Worm (Caenorhabditis elegans) whole organism, L4 larva: ENCODE data around the gene C02F5.13.
A peak's percentile ranks its signal among the peaks of the same experiment; 100 is the strongest.

Experiments
- D1046.2 ChIP-seq: fragments of 200-800 bp; sonication (Bioruptor generic); IDR thresholded peaks from 2 replicates; pipeline ENCODE4 v1.3.6; 2022; ENCODE audit warnings: missing genetic modification characterization, missing compliant biosample characterization
- Y105C5A.15 ChIP-seq: fragments of 200-800 bp; sonication (Bioruptor generic); IDR thresholded peaks from 2 replicates; pipeline ENCODE4 v1.3.6; 2022; ENCODE audit warnings: missing genetic modification characterization, missing compliant biosample characterization
- Y75B8A.6 ChIP-seq: fragments of 200-800 bp; sonication (Bioruptor generic); IDR thresholded peaks from 2 replicates; pipeline ENCODE4 v1.3.6; 2022; ENCODE audit warnings: missing genetic modification reagents, missing genetic modification characterization, missing compliant biosample characterization
- aly-2 ChIP-seq: sonication (generic microtip); optimal IDR thresholded peaks from 2 replicates; lab custom pipeline; 2018; ENCODE audit warnings: missing biosample characterization, missing genetic modification characterization
- ceh-28 ChIP-seq: fragments of 150-350 bp; optimal IDR thresholded peaks from 2 replicates; lab custom pipeline; 2014; ENCODE audit warnings: missing biosample characterization, missing genetic modification reagents, missing genetic modification characterization
- ceh-44 ChIP-seq: fragments of 200-800 bp; sonication (Bioruptor generic); IDR thresholded peaks from 2 replicates; pipeline ENCODE4 v1.3.6; 2022; ENCODE audit warnings: missing genetic modification reagents, missing genetic modification characterization, missing compliant biosample characterization
- daf-12 ChIP-seq: fragments of 150-350 bp; optimal IDR thresholded peaks from 2 replicates; lab custom pipeline; 2014; ENCODE audit warnings: missing biosample characterization, missing genetic modification reagents, missing genetic modification characterization
- daf-19 ChIP-seq: fragments of 200-800 bp; sonication (Bioruptor generic); conservative IDR thresholded peaks from 2 replicates; pipeline ENCODE4 v1.3.6; 2022; ENCODE audit warnings: missing genetic modification characterization, missing compliant biosample characterization
- daf-8 ChIP-seq: fragments of 200-800 bp; sonication (Bioruptor generic); IDR thresholded peaks from 2 replicates; pipeline ENCODE4 v1.3.6; 2022; ENCODE audit warnings: missing genetic modification characterization, missing compliant biosample characterization
- dmd-9 ChIP-seq: fragments of 200-800 bp; sonication (Bioruptor generic); IDR thresholded peaks from 2 replicates; pipeline ENCODE4 v1.3.6; 2022; ENCODE audit warnings: missing genetic modification reagents, missing genetic modification characterization, missing compliant biosample characterization
- duxl-1 ChIP-seq: sonication (generic microtip); optimal IDR thresholded peaks from 2 replicates; lab custom pipeline; 2016; ENCODE audit warnings: mild to moderate bottlenecking, missing genetic modification characterization, moderate library complexity, missing compliant biosample characterization; ENCODE audit not compliant: poor library complexity
- egl-27 ChIP-seq: sonication (generic microtip); optimal IDR thresholded peaks from 3 replicates; lab custom pipeline; 2017; ENCODE audit warnings: missing biosample characterization, missing genetic modification reagents, missing genetic modification characterization
- egl-43 ChIP-seq: fragments of 200-800 bp; sonication (Bioruptor generic); IDR thresholded peaks from 2 replicates; pipeline ENCODE4 v1.3.6; 2022; ENCODE audit warnings: missing genetic modification reagents, missing genetic modification characterization, missing compliant biosample characterization
- hlh-30 ChIP-seq: sonication (generic microtip); optimal IDR thresholded peaks from 2 replicates; lab custom pipeline; 2017; ENCODE audit warnings: antibody characterized with exemption, mild to moderate bottlenecking, missing genetic modification characterization, missing compliant biosample characterization; ENCODE audit not compliant: insufficient read depth
- lin-15B ChIP-seq: fragments of 150-350 bp; sonication (generic microtip); optimal IDR thresholded peaks from 3 replicates; lab custom pipeline; 2014; ENCODE audit warnings: missing biosample characterization, missing genetic modification characterization
- lin-29 ChIP-seq: fragments of 200-800 bp; sonication (Bioruptor generic); IDR thresholded peaks from 2 replicates; pipeline ENCODE4 v1.3.6; 2022; ENCODE audit warnings: missing genetic modification reagents, missing genetic modification characterization, missing compliant biosample characterization
- lin-38 ChIP-seq: fragments of 200-800 bp; sonication (Bioruptor generic); IDR thresholded peaks from 2 replicates; pipeline ENCODE4 v1.3.6; 2022; ENCODE audit warnings: missing genetic modification reagents, missing genetic modification characterization, missing compliant biosample characterization
- lir-3 ChIP-seq: sonication (generic microtip); optimal IDR thresholded peaks from 2 replicates; lab custom pipeline; 2016; ENCODE audit warnings: mild to moderate bottlenecking, missing genetic modification characterization, missing compliant biosample characterization
- madf-9 ChIP-seq: fragments of 200-800 bp; sonication (Bioruptor generic); conservative IDR thresholded peaks from 2 replicates; pipeline ENCODE4 v1.3.6; 2022; ENCODE audit warnings: missing genetic modification reagents, missing genetic modification characterization, missing compliant biosample characterization
- mdl-1 ChIP-seq, 2 experiments: fragments of 150-350 bp in 1 of 2; sonication (generic microtip) in 1 of 2; optimal IDR thresholded peaks; 2 replicates each; lab custom pipeline; 2014 to 2017; ENCODE audit warnings: missing biosample characterization in 2 of 2, missing genetic modification characterization in 2 of 2
- mdt-29 ChIP-seq: fragments of 200-800 bp; sonication (Bioruptor generic); IDR thresholded peaks from 2 replicates; pipeline ENCODE4 v1.3.6; 2022; ENCODE audit warnings: missing genetic modification reagents, missing genetic modification characterization, missing compliant biosample characterization
- mep-1 ChIP-seq: fragments of 150-350 bp; sonication (generic microtip); optimal IDR thresholded peaks from 3 replicates; lab custom pipeline; 2014; ENCODE audit warnings: missing biosample characterization, missing genetic modification characterization
- mes-2 ChIP-seq: sonication (generic microtip); optimal IDR thresholded peaks from 2 replicates; lab custom pipeline; 2016; ENCODE audit warnings: missing genotype, mild to moderate bottlenecking, missing genetic modification characterization, missing compliant biosample characterization; ENCODE audit not compliant: poor library complexity, severe bottlenecking
- nhr-10 ChIP-seq: fragments of 150-350 bp; optimal IDR thresholded peaks from 2 replicates; lab custom pipeline; 2014; ENCODE audit warnings: missing biosample characterization, missing genetic modification characterization
- nhr-111 ChIP-seq: fragments of 200-800 bp; sonication (Bioruptor generic); optimal IDR thresholded peaks from 2 replicates; lab custom pipeline; 2018; ENCODE audit warnings: mild to moderate bottlenecking, missing genetic modification characterization, missing compliant biosample characterization
- nhr-28 ChIP-seq: fragments of 150-350 bp; optimal IDR thresholded peaks from 2 replicates; lab custom pipeline; 2014; ENCODE audit warnings: missing biosample characterization, missing genetic modification characterization
- php-3 ChIP-seq: fragments of 200-800 bp; sonication (Bioruptor generic); IDR thresholded peaks from 2 replicates; pipeline ENCODE4 v1.3.6; 2022; ENCODE audit warnings: missing genetic modification reagents, missing genetic modification characterization, missing compliant biosample characterization
- pqm-1 ChIP-seq: sonication (generic microtip); optimal IDR thresholded peaks from 2 replicates; lab custom pipeline; 2017; ENCODE audit warnings: missing biosample characterization, missing genetic modification characterization
- saeg-2 ChIP-seq: fragments of 200-800 bp; sonication (Bioruptor generic); IDR thresholded peaks from 2 replicates; pipeline ENCODE4 v1.3.6; 2022; ENCODE audit warnings: missing genetic modification reagents, missing genetic modification characterization, missing compliant biosample characterization
- sdz-12 ChIP-seq: fragments of 200-800 bp; sonication (Bioruptor generic); optimal IDR thresholded peaks from 2 replicates; lab custom pipeline; 2018; ENCODE audit warnings: mild to moderate bottlenecking, missing genetic modification characterization, missing compliant biosample characterization
- set-16 ChIP-seq: fragments of 200-800 bp; sonication (Bioruptor generic); IDR thresholded peaks from 2 replicates; pipeline ENCODE4 v1.3.6; 2022; ENCODE audit warnings: missing genetic modification reagents, missing genetic modification characterization, missing compliant biosample characterization
- tra-1 ChIP-seq: fragments of 200-800 bp; sonication (Bioruptor generic); IDR thresholded peaks from 2 replicates; pipeline ENCODE4 v1.3.6; 2022; ENCODE audit warnings: missing genetic modification reagents, missing genetic modification characterization, missing compliant biosample characterization
- unc-39 ChIP-seq: sonication (generic microtip); optimal IDR thresholded peaks from 2 replicates; lab custom pipeline; 2017; ENCODE audit warnings: missing biosample characterization, missing genetic modification characterization
- unc-62 ChIP-seq, 3 experiments: fragments of 150-350 bp in 1 of 3; sonication (generic microtip); optimal IDR thresholded peaks in 2 of 3; peaks in 1 of 3; 1 replicate in 1 of 3; 2 replicates in 2 of 3; lab custom pipeline; 2014 to 2017; ENCODE audit warnings: missing biosample characterization in 3 of 3, missing genetic modification characterization in 3 of 3, missing genetic modification reagents in 3 of 3, missing genotype in 1 of 3
- zag-1 ChIP-seq: fragments of 150-350 bp; optimal IDR thresholded peaks from 2 replicates; lab custom pipeline; 2014; ENCODE audit warnings: missing biosample characterization, missing genetic modification characterization
- zfp-3 ChIP-seq: fragments of 200-800 bp; sonication (Bioruptor generic); conservative IDR thresholded peaks from 2 replicates; pipeline ENCODE4 v1.3.6; 2022; ENCODE audit warnings: missing genetic modification reagents, missing genetic modification characterization, missing compliant biosample characterization
- zip-11 ChIP-seq: fragments of 200-800 bp; sonication (Bioruptor generic); IDR thresholded peaks from 2 replicates; pipeline ENCODE4 v1.3.6; 2022; ENCODE audit warnings: missing genetic modification characterization, missing compliant biosample characterization

The C02F5.13 gene

ce11 chrIII:8254938-8255337 is 7.8 kb downstream of the C02F5.13 start, which contains the start of gene F09G8.5:
Gene F09G8.5, plus strand, starts transcription at chrIII:8254975.
- TF ChIP-seq mdt-29 (GFP tag; lab: Robert Waterston, UW) (no peak), Y75B8A.6 (GFP tag; lab: Robert Waterston, UW) (no peak), php-3 (GFP tag; lab: Robert Waterston, UW) (no peak), lin-29 (GFP tag; lab: Robert Waterston, UW) (no peak), pqm-1 (no peak), ceh-28 (tag; lab: Kevin White, UChicago) (no peak), Y105C5A.15 (GFP tag; lab: Robert Waterston, UW) (no peak), dmd-9 (GFP tag; lab: Robert Waterston, UW) (no peak), lir-3 (tag; lab: Kevin White, UChicago) (no peak), ceh-44 (GFP tag; lab: Robert Waterston, UW) (no peak), nhr-10 (tag; lab: Kevin White, UChicago) (no peak), hlh-30 (tag; lab: Kevin White, UChicago) (no peak)

DNA sequence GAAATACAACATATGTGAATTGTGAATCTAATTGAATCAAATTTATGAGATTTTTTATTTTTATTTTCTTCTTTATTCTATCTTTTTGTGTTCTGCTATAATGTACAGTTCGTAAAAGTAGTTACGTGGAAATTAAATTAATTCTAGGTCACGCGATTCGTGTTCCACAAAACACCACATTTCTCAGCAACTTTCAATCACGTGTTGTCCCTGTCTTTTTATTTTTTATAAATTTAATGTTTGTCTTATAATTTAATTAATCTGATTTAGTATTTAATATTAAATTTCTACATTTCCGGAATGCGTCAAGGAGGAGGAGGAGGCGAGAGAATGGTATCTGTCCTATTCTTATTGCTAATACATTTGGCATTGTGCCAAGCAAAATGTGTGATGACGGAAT is 10.9 kb downstream of the C02F5.13 start, which contains the start of gene ncr-2:
ncr-2 (plus strand) TSS at position 301 of the 400 bp plus-strand sequence.
- TF ChIP-seq zag-1 (tag; lab: Kevin White, UChicago) (no peak), egl-27 (tag; lab: Kevin White, UChicago) (no peak), egl-43 (no peak), Y105C5A.15 (GFP tag; lab: Robert Waterston, UW) (no peak), nhr-111 (GFP tag; lab: Kevin White, UChicago) (no peak), zfp-3 (GFP tag; lab: Robert Waterston, UW) (no peak), madf-9 (GFP tag; lab: Robert Waterston, UW) (no peak), tra-1 (GFP tag; lab: Robert Waterston, UW) (no peak), mep-1 (tag; lab: Kevin White, UChicago) (no peak)

- TF ChIP-seq sdz-12 (GFP tag; lab: Kevin White, UChicago) (peak; percentile 51), zip-11 (GFP tag; lab: Robert Waterston, UW) (no peak), saeg-2 (GFP tag; lab: Robert Waterston, UW) (no peak), mdl-1 (tag; optimal IDR thresholded peaks at IDR 0.05; lab: Kevin White, UChicago) (no peak), daf-12 (no peak), unc-39 (tag; lab: Kevin White, UChicago) (no peak), lin-15B (no peak), lin-38 (GFP tag; lab: Robert Waterston, UW) (0 out of 2 replicates have a peak, but pooled peaks have one; percentile 15), mes-2 (tag; lab: Kevin White, UChicago) (peak; percentile 10), pqm-1 (no peak), aly-2 (no peak), daf-8 (no peak), set-16 (GFP tag; lab: Robert Waterston, UW) (peak; percentile 98), daf-19 (GFP tag; lab: Robert Waterston, UW) (no peak), D1046.2 (no peak), egl-43 (0 out of 2 replicates have a peak, but pooled peaks have one; percentile 17), duxl-1 (tag; lab: Kevin White, UChicago) (no peak)
These were observed 15.4 kb downstream of the C02F5.13 start for ce11 chrIII:8262599-8262998.

DNA sequence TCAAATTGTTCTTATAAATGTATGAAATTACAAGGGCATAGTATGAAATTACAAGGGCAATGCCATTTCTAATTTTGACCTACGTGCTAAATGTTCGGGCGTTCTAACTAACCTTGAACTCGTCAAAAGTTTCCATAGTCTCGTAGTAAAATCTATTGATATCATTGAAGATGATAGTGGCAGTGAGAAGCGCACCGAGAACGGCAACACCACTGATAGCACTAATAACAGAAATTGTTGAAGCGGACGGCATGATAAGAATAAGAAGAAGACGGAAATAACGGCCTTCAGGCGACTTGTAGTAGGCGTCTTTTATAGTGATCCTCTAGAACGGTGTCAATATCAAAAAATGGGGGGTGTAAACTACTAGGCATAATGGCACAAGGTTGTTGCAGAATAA is 16.2 kb downstream of the C02F5.13 start, which contains the start of gene col-91:
col-91 (minus strand) TSS at position 288 of the 400 bp plus-strand sequence.
- TF ChIP-seq mdl-1 (tag; optimal IDR thresholded peaks at IDR 0.05; lab: Kevin White, UChicago): no peak
- peak; percentile 37 for TF ChIP-seq nhr-28 (tag; lab: Kevin White, UChicago)
- peak in 1 of 2 experiments; percentile 23 for TF ChIP-seq unc-62 (GFP tag; optimal IDR thresholded peaks at IDR 0.05 in 1 of 2; lab: Kevin White, UChicago)
- TF ChIP-seq unc-62 (tag; optimal IDR thresholded peaks at IDR 0.05; lab: Kevin White, UChicago): no peak
